Worm (Caenorhabditis elegans) whole organism, L4/young adult: ENCODE data around the gene ech-8.

Experiments
- dao-5 ChIP-seq: sonication (generic microtip); optimal IDR thresholded peaks from 2 replicates; lab custom pipeline; 2016; ENCODE audit warnings: missing genotype, missing genetic modification characterization, moderate library complexity, missing compliant biosample characterization
- him-1 ChIP-seq: sonication (generic microtip); optimal IDR thresholded peaks from 2 replicates; lab custom pipeline; 2016; ENCODE audit warnings: missing genotype, missing genetic modification reagents, missing genetic modification characterization, missing compliant biosample characterization

DNA sequence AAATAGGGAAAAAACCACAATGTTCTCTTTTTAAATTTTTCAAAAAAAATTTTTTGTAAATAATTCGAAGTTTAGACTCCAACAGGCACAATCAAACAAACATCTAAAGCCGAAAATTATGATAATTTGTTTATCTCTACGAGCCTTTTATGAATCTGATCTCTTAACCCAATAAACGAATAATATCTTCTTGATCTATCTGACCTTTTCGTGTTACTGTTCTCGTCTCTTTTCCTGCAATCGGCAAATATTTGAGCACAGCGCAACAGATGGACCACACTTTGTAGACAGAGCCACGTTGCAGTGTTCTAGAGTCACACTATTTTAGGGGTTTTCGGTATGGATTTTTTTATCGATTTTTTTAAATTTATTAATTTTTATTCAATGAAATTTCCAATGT, 12.8 kb upstream of the ech-8 start:
- TF ChIP-seq dao-5 (tag; lab: Kevin White, UChicago), result no peak
- TF ChIP-seq him-1 (tag; lab: Kevin White, UChicago), result no peak
